Fruit fly (Drosophila melanogaster) whole organism: Measurements from ENCODE around the gene CG46463.

Experiments used
- CG8478 ChIP-seq: fragments of >200 bp; optimal IDR thresholded peaks from 2 replicates; lab custom pipeline; 2018; ENCODE audit warnings: inconsistent platforms
- Dll ChIP-seq: fragments of >200 bp; optimal IDR thresholded peaks from 2 replicates; lab custom pipeline; 2017
- EcR ChIP-seq, 2 experiments: fragments of >200 bp; optimal IDR thresholded peaks; 2 replicates each; lab custom pipeline; 2017; ENCODE audit warnings: missing biosample characterization in 2 of 2, missing genetic modification characterization in 2 of 2, missing genetic modification reagents in 2 of 2
- psq ChIP-seq: fragments of >200 bp; optimal IDR thresholded peaks from 2 replicates; lab custom pipeline; 2017

dm6 chr3L:3441763-3442673 lies 19.1 kb upstream of the CG46463 start:
- TF ChIP-seq EcR (GFP tag; optimal IDR thresholded peaks at IDR 0.05; lab: Kevin White, UChicago) (no peak), CG8478 (lab: Kevin White, UChicago) (no peak), psq (lab: Kevin White, UChicago) (no peak), Dll (lab: Kevin White, UChicago) (no peak)
